Fruit fly (Drosophila melanogaster) S2 (cell line): ENCODE data around the gene CG14414.

Experiments used
- CG8478 ChIP-seq: fragments of >200 bp; optimal IDR thresholded peaks from 2 replicates; lab custom pipeline; 2018
- CTCF ChIP-seq, 2 experiments: fragments of >200 bp; optimal IDR thresholded peaks; 2 replicates each; lab custom pipeline; 2018

The CG14414 gene

dm6 chrX:14580359-14580961 is at the start of gene CG14414:
CG14414 (plus strand) TSS chrX:14580600.
- TF ChIP-seq CG8478 = no peak
- peak; percentile 30 to 58 for TF ChIP-seq CTCF (optimal IDR thresholded peaks at IDR 0.05; lab: Kevin White, UChicago)

- TF ChIP-seq CTCF (optimal IDR thresholded peaks at IDR 0.05; lab: Kevin White, UChicago) (no peak), CG8478 (no peak)
These were observed 2.6 kb downstream of the CG14414 start, which contains the start of the genes mRpS25 and nmdyn-D6 for dm6 chrX:14582784-14583699. mRpS25 (minus strand) TSS chrX:14582982. nmdyn-D6 (plus strand) TSS chrX:14583677.

dm6 chrX:14585263-14585662 is 4.9 kb downstream of the CG14414 start:
- peak; percentile 72 to 84 for TF ChIP-seq CTCF (optimal IDR thresholded peaks at IDR 0.05; lab: Kevin White, UChicago)
- no peak for TF ChIP-seq CG8478

- TF ChIP-seq CG8478 = no peak
- no peak for TF ChIP-seq CTCF (optimal IDR thresholded peaks at IDR 0.05; lab: Kevin White, UChicago)
These were observed 8.1 kb downstream of the CG14414 start for dm6 chrX:14588509-14588908.

- TF ChIP-seq CTCF (optimal IDR thresholded peaks at IDR 0.05; lab: Kevin White, UChicago) (no peak), CG8478 (no peak)
These were observed 8.7 kb downstream of the CG14414 start for dm6 chrX:14588996-14589621.

dm6 chrX:14591491-14591890 is 11.1 kb downstream of the CG14414 start:
- TF ChIP-seq CTCF (optimal IDR thresholded peaks at IDR 0.05; lab: Kevin White, UChicago) (no peak), CG8478 (no peak)

dm6 chrX:14593091-14593490 is 12.7 kb downstream of the CG14414 start:
- TF ChIP-seq CTCF (optimal IDR thresholded peaks at IDR 0.05; lab: Kevin White, UChicago) (no peak), CG8478 (no peak)

dm6 chrX:14598706-14599105 is 18.3 kb downstream of the CG14414 start:
- no peak for TF ChIP-seq CTCF (optimal IDR thresholded peaks at IDR 0.05; lab: Kevin White, UChicago)
- TF ChIP-seq CG8478 = no peak

dm6 chrX:14599431-14599830 is 19.0 kb downstream of the CG14414 start:
- TF ChIP-seq CTCF (optimal IDR thresholded peaks at IDR 0.05; lab: Kevin White, UChicago) (no peak), CG8478 (no peak)

dm6 chrX:14601922-14602321 is 21.5 kb downstream of the CG14414 start:
- TF ChIP-seq CG8478 (no peak), CTCF (optimal IDR thresholded peaks at IDR 0.05; lab: Kevin White, UChicago) (no peak)

dm6 chrX:14602421-14602846 is 22.0 kb downstream of the CG14414 start, which contains the start of gene sbm:
sbm (minus strand) TSS chrX:14602580.
- no peak for TF ChIP-seq CTCF (optimal IDR thresholded peaks at IDR 0.05; lab: Kevin White, UChicago)
- no peak for TF ChIP-seq CG8478

- TF ChIP-seq CG8478 (no peak), CTCF (optimal IDR thresholded peaks at IDR 0.05; lab: Kevin White, UChicago) (no peak)
These were observed 23.3 kb downstream of the CG14414 start for dm6 chrX:14603600-14604182.

- TF ChIP-seq CG8478 = no peak
- TF ChIP-seq CTCF (optimal IDR thresholded peaks at IDR 0.05; lab: Kevin White, UChicago) = no peak
These were observed 26.5 kb downstream of the CG14414 start for dm6 chrX:14606873-14607272.

dm6 chrX:14609222-14609621 is 28.8 kb downstream of the CG14414 start:
- TF ChIP-seq CG8478 = no peak

- TF ChIP-seq CG8478 = no peak
- no peak for TF ChIP-seq CTCF (optimal IDR thresholded peaks at IDR 0.05; lab: Kevin White, UChicago)
These were observed 31.9 kb downstream of the CG14414 start for dm6 chrX:14612302-14612701.
